Worm (Caenorhabditis elegans) whole organism, mixed stage, embryonic: ENCODE results near the gene dkc-1.

Experiments used
- M03D4.4 ChIP-seq: sonication (generic microtip); optimal IDR thresholded peaks from 2 replicates; lab custom pipeline; 2017; ENCODE audit warnings: mild to moderate bottlenecking, missing genetic modification characterization, missing compliant biosample characterization
- bed-3 ChIP-seq: fragments of 200-800 bp; sonication (Bioruptor generic); optimal IDR thresholded peaks from 3 replicates; lab custom pipeline; 2018; ENCODE audit warnings: mild to moderate bottlenecking, missing genetic modification characterization, moderate library complexity, missing compliant biosample characterization
- blmp-1 ChIP-seq: fragments of 150-350 bp; optimal IDR thresholded peaks from 2 replicates; lab custom pipeline; 2014; ENCODE audit warnings: missing biosample characterization, missing genetic modification characterization
- ceh-39 ChIP-seq: fragments of 150-350 bp; optimal IDR thresholded peaks from 2 replicates; lab custom pipeline; 2014; ENCODE audit warnings: missing biosample characterization, missing genetic modification characterization
- ceh-43 ChIP-seq: fragments of 200-800 bp; sonication (Bioruptor generic); optimal IDR thresholded peaks from 2 replicates; lab custom pipeline; 2018; ENCODE audit warnings: mild to moderate bottlenecking, missing genetic modification characterization, moderate library complexity, missing compliant biosample characterization
- ceh-83 ChIP-seq: fragments of 200-800 bp; sonication (Bioruptor generic); optimal IDR thresholded peaks from 2 replicates; lab custom pipeline; 2018; ENCODE audit warnings: mild to moderate bottlenecking, missing genetic modification characterization, missing compliant biosample characterization
- ces-1 ChIP-seq: fragments of 150-350 bp; optimal IDR thresholded peaks from 2 replicates; lab custom pipeline; 2014; ENCODE audit warnings: missing biosample characterization, missing genetic modification reagents, missing genetic modification characterization
- cnd-1 ChIP-seq: fragments of 200-800 bp; sonication (Bioruptor generic); optimal IDR thresholded peaks from 2 replicates; lab custom pipeline; 2018; ENCODE audit warnings: mild to moderate bottlenecking, missing genetic modification characterization, missing compliant biosample characterization
- drap-1 ChIP-seq: fragments of 200-800 bp; sonication (Bioruptor generic); optimal IDR thresholded peaks from 3 replicates; lab custom pipeline; 2018; ENCODE audit warnings: mild to moderate bottlenecking, missing genetic modification characterization, missing compliant biosample characterization
- elt-1 ChIP-seq: sonication (generic microtip); optimal IDR thresholded peaks from 2 replicates; lab custom pipeline; 2017; ENCODE audit warnings: missing genetic modification characterization, mild to moderate bottlenecking, missing compliant biosample characterization, antibody characterized with exemption, moderate library complexity, borderline replicate concordance; ENCODE audit not compliant: insufficient read depth
- elt-3 ChIP-seq: fragments of 150-350 bp; optimal IDR thresholded peaks from 2 replicates; lab custom pipeline; 2014; ENCODE audit warnings: missing biosample characterization, missing genetic modification characterization
- flh-1 ChIP-seq: fragments of 200-800 bp; sonication (Bioruptor generic); optimal IDR thresholded peaks from 2 replicates; lab custom pipeline; 2018; ENCODE audit warnings: mild to moderate bottlenecking, missing genetic modification characterization, moderate library complexity, missing compliant biosample characterization
- ham-2 ChIP-seq: fragments of 200-800 bp; sonication (Bioruptor generic); optimal IDR thresholded peaks from 2 replicates; lab custom pipeline; 2018; ENCODE audit warnings: mild to moderate bottlenecking, missing genetic modification characterization, missing compliant biosample characterization
- hlh-1 ChIP-seq: fragments of 150-350 bp; optimal IDR thresholded peaks from 2 replicates; lab custom pipeline; 2014; ENCODE audit warnings: missing biosample characterization, missing genetic modification reagents, missing genetic modification characterization
- lin-13 ChIP-seq: fragments of 150-350 bp; optimal IDR thresholded peaks from 2 replicates; lab custom pipeline; 2014; ENCODE audit warnings: missing biosample characterization, missing genetic modification characterization
- lin-32 ChIP-seq: fragments of 200-800 bp; sonication (Bioruptor generic); optimal IDR thresholded peaks from 2 replicates; lab custom pipeline; 2018; ENCODE audit warnings: mild to moderate bottlenecking, missing genetic modification characterization, missing compliant biosample characterization
- lsy-2 ChIP-seq: fragments of 150-350 bp; optimal IDR thresholded peaks from 2 replicates; lab custom pipeline; 2014; ENCODE audit warnings: missing biosample characterization, missing genetic modification characterization
- mep-1 ChIP-seq: fragments of 150-350 bp; optimal IDR thresholded peaks from 2 replicates; lab custom pipeline; 2017; ENCODE audit warnings: missing biosample characterization, missing genetic modification reagents, missing genetic modification characterization, inconsistent platforms
- mls-2 ChIP-seq: sonication (generic microtip); optimal IDR thresholded peaks from 2 replicates; lab custom pipeline; 2016; ENCODE audit warnings: mild to moderate bottlenecking, missing genetic modification characterization, moderate library complexity, missing compliant biosample characterization
- nhr-12 ChIP-seq: fragments of 150-350 bp; optimal IDR thresholded peaks from 2 replicates; lab custom pipeline; 2014; ENCODE audit warnings: missing biosample characterization, missing genetic modification characterization
- nhr-2 ChIP-seq: fragments of 150-350 bp; optimal IDR thresholded peaks from 2 replicates; lab custom pipeline; 2014; ENCODE audit warnings: missing biosample characterization, missing genetic modification characterization
- nhr-237 ChIP-seq: fragments of 150-350 bp; optimal IDR thresholded peaks from 2 replicates; lab custom pipeline; 2014; ENCODE audit warnings: missing biosample characterization, missing genetic modification characterization
- nhr-28 ChIP-seq: fragments of 150-350 bp; optimal IDR thresholded peaks from 2 replicates; lab custom pipeline; 2014; ENCODE audit warnings: missing biosample characterization, missing genetic modification characterization
- pha-4 ChIP-seq: fragments of 150-350 bp; optimal IDR thresholded peaks from 2 replicates; lab custom pipeline; 2018; ENCODE audit warnings: missing biosample characterization, missing genetic modification reagents, missing genetic modification characterization
- sem-2 ChIP-seq: fragments of 200-800 bp; sonication (Bioruptor generic); optimal IDR thresholded peaks from 2 replicates; lab custom pipeline; 2018; ENCODE audit warnings: mild to moderate bottlenecking, missing genetic modification characterization, missing compliant biosample characterization
- snpc-4 ChIP-seq: fragments of 150-350 bp; optimal IDR thresholded peaks from 2 replicates; lab custom pipeline; 2014; ENCODE audit warnings: missing biosample characterization, missing genetic modification characterization
- sptf-1 ChIP-seq: sonication (generic microtip); optimal IDR thresholded peaks from 2 replicates; lab custom pipeline; 2017; ENCODE audit warnings: mild to moderate bottlenecking, missing genetic modification characterization, moderate library complexity, missing compliant biosample characterization
- tbx-8 ChIP-seq: fragments of 200-800 bp; sonication (Bioruptor generic); optimal IDR thresholded peaks from 2 replicates; lab custom pipeline; 2018; ENCODE audit warnings: mild to moderate bottlenecking, missing genetic modification characterization, moderate library complexity, missing compliant biosample characterization
- unc-120 ChIP-seq: sonication (generic microtip); optimal IDR thresholded peaks from 2 replicates; lab custom pipeline; 2017; ENCODE audit warnings: missing genetic modification characterization, missing compliant biosample characterization; ENCODE audit not compliant: poor library complexity, severe bottlenecking
- unc-39 ChIP-seq: fragments of 150-350 bp; optimal IDR thresholded peaks from 2 replicates; lab custom pipeline; 2014; ENCODE audit warnings: missing biosample characterization, missing genetic modification characterization
- unc-62 ChIP-seq: fragments of 150-350 bp; optimal IDR thresholded peaks from 2 replicates; lab custom pipeline; 2014; ENCODE audit warnings: missing biosample characterization, missing genetic modification reagents, missing genetic modification characterization
- ztf-11 ChIP-seq: fragments of 150-350 bp; optimal IDR thresholded peaks from 2 replicates; lab custom pipeline; 2014; ENCODE audit warnings: missing biosample characterization, missing genetic modification characterization

dkc-1 gene

DNA sequence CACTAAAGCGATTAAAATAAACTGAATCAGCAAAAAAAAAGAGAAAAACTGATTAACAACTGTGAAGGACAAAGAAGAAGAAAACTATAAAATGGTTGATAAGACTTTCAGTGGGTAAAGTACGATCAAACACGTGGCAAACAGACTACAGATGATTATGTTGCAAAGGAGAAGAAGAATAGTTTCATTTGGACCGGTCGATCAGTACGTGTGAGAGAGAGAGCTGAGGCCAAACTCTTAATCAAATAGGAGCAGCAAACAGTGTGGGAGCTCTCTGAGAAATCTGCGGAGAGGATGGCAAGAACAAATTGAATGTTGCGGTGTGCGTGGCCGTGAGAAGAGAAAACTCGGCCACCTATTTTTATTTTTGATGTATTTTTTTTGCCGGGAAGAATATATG is 29.2 kb upstream of the dkc-1 start:
- TF ChIP-seq tbx-8 (GFP tag; lab: Kevin White, UChicago) (no peak), unc-39 (tag; lab: Kevin White, UChicago) (no peak), lin-13 (tag; lab: Kevin White, UChicago) (no peak), drap-1 (GFP tag; lab: Kevin White, UChicago) (no peak), snpc-4 (tag; lab: Kevin White, UChicago) (no peak), M03D4.4 (tag; lab: Kevin White, UChicago) (no peak), nhr-12 (tag; lab: Kevin White, UChicago) (no peak), nhr-2 (no peak), sem-2 (GFP tag; lab: Kevin White, UChicago) (no peak), ceh-43 (GFP tag; lab: Kevin White, UChicago) (no peak)

DNA sequence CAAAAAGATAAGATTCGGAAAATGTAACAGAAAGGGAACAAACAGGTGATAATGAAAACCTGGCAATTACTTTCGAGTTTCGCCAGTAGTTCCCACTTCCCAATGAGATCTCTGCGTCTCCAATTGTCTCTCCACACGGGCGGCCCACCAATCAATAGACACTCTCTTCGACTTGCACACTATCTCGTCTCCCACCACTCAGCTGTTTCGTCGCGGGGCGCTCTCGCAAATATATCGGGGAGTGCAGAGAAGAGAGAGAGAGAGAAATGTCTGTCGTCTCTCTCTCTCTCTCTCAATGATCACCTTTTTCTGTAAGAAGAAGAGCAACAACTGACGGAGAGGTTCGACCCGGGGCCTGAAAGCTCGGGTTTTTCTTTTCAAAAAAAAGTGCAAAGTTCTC is 28.1 kb upstream of the dkc-1 start:
- peak; percentile 84 for TF ChIP-seq mep-1 (tag; lab: Kevin White, UChicago)
- TF ChIP-seq drap-1 (GFP tag; lab: Kevin White, UChicago), result peak; percentile 60
- TF ChIP-seq tbx-8 (GFP tag; lab: Kevin White, UChicago), result no peak
- TF ChIP-seq sptf-1 (tag; lab: Kevin White, UChicago), result no peak
- TF ChIP-seq unc-62 (GFP tag; lab: Kevin White, UChicago), result peak; percentile 53
- TF ChIP-seq lin-13 (tag; lab: Kevin White, UChicago), result peak; percentile 39
- peak; percentile 40 for TF ChIP-seq lsy-2
- peak; percentile 76 for TF ChIP-seq ces-1
- peak; percentile 94 for TF ChIP-seq hlh-1 (tag; lab: Kevin White, UChicago)
- TF ChIP-seq ham-2 (GFP tag; lab: Kevin White, UChicago), result no peak
- no peak for TF ChIP-seq M03D4.4 (tag; lab: Kevin White, UChicago)
- TF ChIP-seq ceh-83 (GFP tag; lab: Kevin White, UChicago), result no peak
- peak; percentile 46 for TF ChIP-seq cnd-1
- peak; percentile 54 for TF ChIP-seq ceh-39
- no peak for TF ChIP-seq blmp-1 (tag; lab: Kevin White, UChicago)
- no peak for TF ChIP-seq ceh-43 (GFP tag; lab: Kevin White, UChicago)
- TF ChIP-seq lin-32 (GFP tag; lab: Kevin White, UChicago), result peak; percentile 43
- TF ChIP-seq nhr-237 (tag; lab: Kevin White, UChicago), result peak; percentile 29
- TF ChIP-seq mls-2 (tag; lab: Kevin White, UChicago), result peak; percentile 80
- TF ChIP-seq pha-4 (tag; lab: Kevin White, UChicago), result peak; percentile 61
- TF ChIP-seq unc-120 (tag; lab: Kevin White, UChicago), result peak; percentile 76
- TF ChIP-seq ztf-11 (tag; lab: Kevin White, UChicago), result no peak
- no peak for TF ChIP-seq nhr-28 (tag; lab: Kevin White, UChicago)

DNA sequence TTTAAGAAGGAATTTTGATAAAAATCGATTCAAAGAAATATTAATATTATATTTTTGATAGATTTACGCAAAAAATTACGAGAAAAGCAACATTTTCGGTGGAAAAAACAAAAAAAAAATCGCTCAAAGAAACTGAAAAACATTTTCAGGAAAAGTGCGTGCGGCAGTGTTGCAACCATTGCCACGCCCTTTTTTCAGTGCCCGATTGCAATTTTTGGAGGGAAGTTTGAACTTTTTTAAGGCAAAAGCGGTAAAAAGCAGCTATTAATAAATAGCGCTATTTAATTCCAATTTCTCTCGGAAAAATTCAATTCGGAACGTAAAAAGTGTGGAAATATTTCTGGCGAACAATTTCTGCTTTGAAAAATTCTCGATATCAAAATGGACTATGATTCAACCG is 27.2 kb upstream of the dkc-1 start:
- TF ChIP-seq nhr-2 (no peak), unc-120 (tag; lab: Kevin White, UChicago) (no peak), elt-1 (tag; lab: Kevin White, UChicago) (no peak), ceh-83 (GFP tag; lab: Kevin White, UChicago) (no peak)

DNA sequence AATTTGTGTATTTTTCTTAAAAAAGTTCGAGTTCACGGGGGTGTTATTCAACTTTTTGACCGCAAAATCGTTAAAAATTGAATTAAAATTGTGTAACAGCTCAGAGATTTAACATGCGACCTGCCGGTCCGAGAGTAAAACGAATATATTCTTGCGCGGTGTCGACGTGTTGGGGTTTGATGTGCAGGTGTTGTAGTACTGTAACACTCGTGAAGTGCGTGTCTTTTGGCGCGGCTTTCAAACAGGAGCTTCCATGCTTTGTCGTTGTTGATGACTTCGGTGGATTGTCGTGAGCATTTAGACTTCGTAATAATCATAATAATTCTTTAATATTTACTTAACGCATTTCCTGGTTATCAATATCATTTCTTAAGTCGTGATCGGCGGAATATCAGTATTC is 17.7 kb upstream of the dkc-1 start, which contains the start of gene tat-3:
Gene tat-3 (minus strand): TSS at position 196 of the 400 bp plus-strand sequence.
- no peak for TF ChIP-seq mls-2 (tag; lab: Kevin White, UChicago)
- TF ChIP-seq sptf-1 (tag; lab: Kevin White, UChicago), result no peak
- TF ChIP-seq blmp-1 (tag; lab: Kevin White, UChicago), result no peak
- no peak for TF ChIP-seq elt-1 (tag; lab: Kevin White, UChicago)
- no peak for TF ChIP-seq sem-2 (GFP tag; lab: Kevin White, UChicago)
- TF ChIP-seq bed-3 (GFP tag; lab: Kevin White, UChicago), result no peak
- TF ChIP-seq nhr-237 (tag; lab: Kevin White, UChicago), result no peak
- TF ChIP-seq nhr-2, result no peak
- TF ChIP-seq nhr-28 (tag; lab: Kevin White, UChicago), result no peak
- TF ChIP-seq unc-39 (tag; lab: Kevin White, UChicago), result no peak
- TF ChIP-seq M03D4.4 (tag; lab: Kevin White, UChicago), result no peak
- no peak for TF ChIP-seq drap-1 (GFP tag; lab: Kevin White, UChicago)
- TF ChIP-seq elt-3 (tag; lab: Kevin White, UChicago), result no peak
- TF ChIP-seq snpc-4 (tag; lab: Kevin White, UChicago), result no peak
- no peak for TF ChIP-seq lsy-2
- TF ChIP-seq flh-1 (GFP tag; lab: Kevin White, UChicago), result no peak
- no peak for TF ChIP-seq ham-2 (GFP tag; lab: Kevin White, UChicago)
- no peak for TF ChIP-seq tbx-8 (GFP tag; lab: Kevin White, UChicago)
- TF ChIP-seq, all 35 proteins: peak for 0
